Fruit fly (Drosophila melanogaster) whole organism, embryonic: ENCODE measurements around the gene Fit2.

Source experiments
- CG11093 ChIP-seq: fragments of 200-800 bp; sonication (Bioruptor generic); IDR thresholded peaks from 3 replicates; pipeline ENCODE4 v1.3.6; 2022; ENCODE audit warnings: missing biosample characterization, missing genetic modification characterization
- CG12391 ChIP-seq: fragments of 200-800 bp; sonication (Bioruptor generic); optimal IDR thresholded peaks from 3 replicates; lab custom pipeline; 2018; ENCODE audit warnings: missing biosample characterization, mild to moderate bottlenecking, missing genetic modification characterization, moderate library complexity
- CG12659 ChIP-seq: fragments of 200-800 bp; sonication (Bioruptor generic); optimal IDR thresholded peaks from 3 replicates; lab custom pipeline; 2017; ENCODE audit warnings: mild to moderate bottlenecking, missing biosample characterization, missing genetic modification reagents, missing genetic modification characterization
- CG13296 ChIP-seq: fragments of 200-800 bp; sonication (Bioruptor generic); optimal IDR thresholded peaks from 3 replicates; lab custom pipeline; 2018; ENCODE audit warnings: missing biosample characterization, mild to moderate bottlenecking, missing genetic modification characterization
- CG14860 ChIP-seq: fragments of 200-800 bp; sonication (Bioruptor generic); IDR thresholded peaks from 3 replicates; pipeline ENCODE4 v1.3.6; 2022; ENCODE audit warnings: missing biosample characterization, missing genetic modification characterization; ENCODE audit not compliant: partially characterized antibody
- CG17361 ChIP-seq: fragments of 200-800 bp; sonication (Bioruptor generic); IDR thresholded peaks from 3 replicates; pipeline ENCODE4 v1.3.6; 2022; ENCODE audit warnings: missing biosample characterization, missing genetic modification characterization
- CG17802 ChIP-seq: fragments of 200-800 bp; sonication (Bioruptor generic); optimal IDR thresholded peaks from 2 replicates; lab custom pipeline; 2018; ENCODE audit warnings: missing biosample characterization, mild to moderate bottlenecking, missing genetic modification characterization, moderate library complexity
- CG1832 ChIP-seq: fragments of 200-800 bp; sonication (Bioruptor generic); optimal IDR thresholded peaks from 2 replicates; lab custom pipeline; 2017; ENCODE audit warnings: missing biosample characterization, mild to moderate bottlenecking, missing genetic modification characterization, inconsistent platforms
- CG18619 ChIP-seq: fragments of 200-800 bp; sonication (Bioruptor generic); optimal IDR thresholded peaks from 3 replicates; lab custom pipeline; 2017; ENCODE audit warnings: missing biosample characterization, mild to moderate bottlenecking, missing genetic modification characterization
- CG2120 ChIP-seq: fragments of 200-800 bp; sonication (Bioruptor generic); optimal IDR thresholded peaks from 3 replicates; lab custom pipeline; 2016; ENCODE audit warnings: missing biosample characterization, missing genetic modification characterization
- CG2678 ChIP-seq: fragments of 200-800 bp; sonication (Bioruptor generic); optimal IDR thresholded peaks from 3 replicates; lab custom pipeline; 2019; ENCODE audit warnings: missing biosample characterization, mild to moderate bottlenecking, missing genetic modification characterization, moderate library complexity
- CG31388 ChIP-seq: fragments of 200-800 bp; sonication (Bioruptor generic); optimal IDR thresholded peaks from 2 replicates; lab custom pipeline; 2016; ENCODE audit warnings: missing biosample characterization, missing genetic modification characterization
- CG34422 ChIP-seq: fragments of 200-800 bp; sonication (Bioruptor generic); IDR thresholded peaks from 3 replicates; pipeline ENCODE4 v1.3.6; 2022; ENCODE audit warnings: missing biosample characterization, missing genetic modification characterization
- CG6654 ChIP-seq: fragments of 200-800 bp; sonication (Bioruptor generic); optimal IDR thresholded peaks from 2 replicates; lab custom pipeline; 2017; ENCODE audit warnings: missing biosample characterization, mild to moderate bottlenecking, missing genetic modification characterization
- CG8924 ChIP-seq: fragments of 200-800 bp; optimal IDR thresholded peaks from 3 replicates; lab custom pipeline; 2019; ENCODE audit warnings: missing biosample characterization, mild to moderate bottlenecking, missing genetic modification characterization, moderate library complexity
- Camta ChIP-seq: fragments of 200-800 bp; sonication (Bioruptor generic); optimal IDR thresholded peaks from 2 replicates; lab custom pipeline; 2016; ENCODE audit warnings: missing biosample characterization, missing genetic modification characterization
- Doc2 ChIP-seq: fragments of 200-800 bp; sonication (Bioruptor generic); IDR thresholded peaks from 2 replicates; pipeline ENCODE4 v1.3.6; 2022; ENCODE audit warnings: missing biosample characterization, missing genetic modification characterization
- Doc3 ChIP-seq: fragments of 200-800 bp; sonication (Bioruptor generic); IDR thresholded peaks from 3 replicates; pipeline ENCODE4 v1.3.6; 2022; ENCODE audit warnings: missing biosample characterization, missing genetic modification characterization; ENCODE audit not compliant: partially characterized antibody
- GATAe ChIP-seq: fragments of 200-800 bp; sonication (Bioruptor generic); conservative IDR thresholded peaks from 2 replicates; pipeline ENCODE4 v1.3.6; 2022; ENCODE audit warnings: missing biosample characterization, missing genetic modification characterization
- HLH54F ChIP-seq: fragments of 200-800 bp; sonication (Bioruptor generic); optimal IDR thresholded peaks from 3 replicates; lab custom pipeline; 2016; ENCODE audit warnings: missing biosample characterization, missing genetic modification characterization
- HmgD ChIP-seq: fragments of 200-800 bp; sonication (Bioruptor generic); optimal IDR thresholded peaks from 3 replicates; lab custom pipeline; 2016; ENCODE audit warnings: missing biosample characterization, missing genetic modification characterization
- Hr3 ChIP-seq: fragments of 200-800 bp; sonication (Bioruptor generic); optimal IDR thresholded peaks from 3 replicates; lab custom pipeline; 2016; ENCODE audit warnings: missing biosample characterization, missing genetic modification characterization
- Kr ChIP-seq: fragments of 200-800 bp; sonication (Bioruptor generic); optimal IDR thresholded peaks from 2 replicates; lab custom pipeline; 2017; ENCODE audit warnings: missing biosample characterization, mild to moderate bottlenecking, missing genetic modification characterization
- MESR4 ChIP-seq: fragments of 200-800 bp; sonication (Bioruptor generic); optimal IDR thresholded peaks from 2 replicates; lab custom pipeline; 2018; ENCODE audit warnings: missing biosample characterization, mild to moderate bottlenecking, missing genetic modification characterization, moderate library complexity
- MTF-1 ChIP-seq: fragments of 200-800 bp; sonication (Bioruptor generic); optimal IDR thresholded peaks from 2 replicates; lab custom pipeline; 2018; ENCODE audit warnings: missing biosample characterization, mild to moderate bottlenecking, missing genetic modification characterization, borderline replicate concordance
- Rfx ChIP-seq: fragments of 200-800 bp; sonication (Bioruptor generic); IDR thresholded peaks from 2 replicates; pipeline ENCODE4 v1.3.6; 2022; ENCODE audit warnings: missing biosample characterization, missing genetic modification characterization
- YL-1 ChIP-seq: fragments of 200-800 bp; sonication (Bioruptor generic); optimal IDR thresholded peaks from 3 replicates; lab custom pipeline; 2017; ENCODE audit warnings: missing biosample characterization, mild to moderate bottlenecking, missing genetic modification characterization
- al ChIP-seq: fragments of 200-800 bp; sonication (Bioruptor generic); IDR thresholded peaks from 2 replicates; pipeline ENCODE4 v1.3.6; 2022; ENCODE audit warnings: missing biosample characterization, missing genetic modification characterization
- amos ChIP-seq: fragments of 200-800 bp; sonication (Bioruptor generic); IDR thresholded peaks from 2 replicates; pipeline ENCODE4 v1.3.6; 2022; ENCODE audit warnings: missing biosample characterization, missing genetic modification characterization; ENCODE audit not compliant: partially characterized antibody
- br ChIP-seq: fragments of >200 bp; optimal IDR thresholded peaks from 2 replicates; lab custom pipeline; 2017
- btn ChIP-seq: fragments of 200-800 bp; sonication (Bioruptor generic); optimal IDR thresholded peaks from 2 replicates; lab custom pipeline; 2016; ENCODE audit warnings: missing biosample characterization, missing genetic modification characterization
- cg ChIP-seq: fragments of 200-800 bp; sonication (Bioruptor generic); optimal IDR thresholded peaks from 3 replicates; lab custom pipeline; 2019; ENCODE audit warnings: missing biosample characterization, mild to moderate bottlenecking, missing genetic modification characterization, moderate library complexity
- chif ChIP-seq, 2 experiments: fragments of 200-800 bp; sonication (Bioruptor generic); optimal IDR thresholded peaks; 3 replicates each; lab custom pipeline; 2016; ENCODE audit warnings: missing biosample characterization in 2 of 2, missing genetic modification characterization in 2 of 2
- chn ChIP-seq: fragments of 200-800 bp; sonication (Bioruptor generic); optimal IDR thresholded peaks from 2 replicates; lab custom pipeline; 2016; ENCODE audit warnings: missing biosample characterization, missing genetic modification characterization
- dm ChIP-seq: fragments of 200-800 bp; sonication (Bioruptor generic); optimal IDR thresholded peaks from 3 replicates; lab custom pipeline; 2016; ENCODE audit warnings: missing biosample characterization, missing genetic modification characterization
- dmrt11E ChIP-seq: fragments of 200-800 bp; sonication (Bioruptor generic); optimal IDR thresholded peaks from 3 replicates; lab custom pipeline; 2018; ENCODE audit warnings: missing biosample characterization, mild to moderate bottlenecking, missing genetic modification characterization, moderate library complexity
- esg ChIP-seq: fragments of 200-800 bp; sonication (Bioruptor generic); conservative IDR thresholded peaks from 2 replicates; pipeline ENCODE4 v1.3.6; 2022; ENCODE audit warnings: missing biosample characterization, missing genetic modification characterization
- fd3F ChIP-seq: fragments of 200-800 bp; sonication (Bioruptor generic); optimal IDR thresholded peaks from 2 replicates; lab custom pipeline; 2018; ENCODE audit warnings: missing biosample characterization, mild to moderate bottlenecking, missing genetic modification characterization, moderate library complexity
- gro ChIP-seq: fragments of 200-800 bp; sonication (Bioruptor generic); optimal IDR thresholded peaks from 2 replicates; lab custom pipeline; 2016; ENCODE audit warnings: missing biosample characterization, missing genetic modification characterization
- hth ChIP-seq: fragments of >200 bp; optimal IDR thresholded peaks from 2 replicates; lab custom pipeline; 2017; ENCODE audit warnings: inconsistent platforms
- lbe ChIP-seq: fragments of 200-800 bp; sonication (Bioruptor generic); optimal IDR thresholded peaks from 2 replicates; lab custom pipeline; 2016; ENCODE audit warnings: missing biosample characterization, mild to moderate bottlenecking, missing genetic modification characterization
- lmd ChIP-seq: fragments of 200-800 bp; sonication (Bioruptor generic); IDR thresholded peaks from 2 replicates; pipeline ENCODE4 v1.3.6; 2022; ENCODE audit warnings: missing biosample characterization, missing genetic modification characterization
- onecut ChIP-seq: fragments of 200-800 bp; sonication (Bioruptor generic); IDR thresholded peaks from 2 replicates; pipeline ENCODE4 v1.3.6; 2022; ENCODE audit warnings: missing biosample characterization, missing genetic modification characterization
- peb ChIP-seq: fragments of 200-800 bp; sonication (Bioruptor generic); IDR thresholded peaks from 2 replicates; pipeline ENCODE4 v1.3.6; 2022; ENCODE audit warnings: missing biosample characterization, missing genetic modification characterization
- pho ChIP-seq: fragments of 200-800 bp; sonication (Bioruptor generic); optimal IDR thresholded peaks from 2 replicates; lab custom pipeline; 2016; ENCODE audit warnings: missing biosample characterization, missing genetic modification characterization
- sd ChIP-seq: fragments of 200-800 bp; sonication (Bioruptor generic); optimal IDR thresholded peaks from 3 replicates; lab custom pipeline; 2018; ENCODE audit warnings: missing biosample characterization, mild to moderate bottlenecking, missing genetic modification characterization, moderate library complexity
- sens ChIP-seq: fragments of 200-800 bp; sonication (Bioruptor generic); peaks from one replicate; lab custom pipeline; 2016; ENCODE audit warnings: missing biosample characterization, missing genetic modification characterization
- sens-2 ChIP-seq: fragments of 200-800 bp; sonication (Bioruptor generic); IDR thresholded peaks from 2 replicates; pipeline ENCODE4 v1.3.6; 2022; ENCODE audit warnings: missing biosample characterization, missing genetic modification characterization
- seq ChIP-seq: fragments of 200-800 bp; sonication (Bioruptor generic); IDR thresholded peaks from 2 replicates; pipeline ENCODE4 v1.3.6; 2022; ENCODE audit warnings: missing biosample characterization, missing genetic modification characterization
- shn ChIP-seq: fragments of 200-800 bp; sonication (Bioruptor generic); optimal IDR thresholded peaks from 3 replicates; lab custom pipeline; 2016; ENCODE audit warnings: missing biosample characterization, missing genetic modification characterization
- slou ChIP-seq: fragments of 200-800 bp; sonication (Bioruptor generic); optimal IDR thresholded peaks from 3 replicates; lab custom pipeline; 2016; ENCODE audit warnings: missing biosample characterization, missing genetic modification characterization
- sna ChIP-seq: fragments of 200-800 bp; sonication (Bioruptor generic); IDR thresholded peaks from 2 replicates; pipeline ENCODE4 v1.3.6; 2022; ENCODE audit warnings: missing biosample characterization, missing genetic modification characterization; ENCODE audit not compliant: partially characterized antibody
- vnd ChIP-seq: fragments of 200-800 bp; sonication (Bioruptor generic); IDR thresholded peaks from 3 replicates; pipeline ENCODE4 v1.3.6; 2022; ENCODE audit warnings: missing biosample characterization, missing genetic modification characterization; ENCODE audit not compliant: partially characterized antibody

Gene Fit2

DNA sequence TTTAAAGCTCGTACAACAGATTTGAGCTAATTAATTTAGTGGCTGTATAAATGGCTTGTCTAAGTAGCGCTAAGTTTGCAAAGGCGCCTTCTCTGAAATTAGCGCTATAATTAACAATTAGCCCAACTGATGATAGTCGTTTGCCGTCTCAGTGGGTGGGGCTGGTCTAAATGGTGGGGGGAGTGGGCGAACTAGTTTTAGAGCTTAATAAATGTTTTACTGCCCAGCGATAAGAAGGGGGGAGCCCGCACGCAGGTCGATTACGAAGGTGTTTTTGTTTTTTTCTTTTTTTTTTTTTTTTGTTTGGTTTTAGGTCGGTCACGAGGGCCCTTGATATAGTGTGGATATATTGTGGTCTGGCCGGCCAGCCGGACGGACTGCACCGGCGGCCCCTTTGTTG is 23.1 kb upstream of the Fit2 start (continued):
- TF ChIP-seq CG18619 = no peak
- no peak for TF ChIP-seq chif (GFP tag; optimal IDR thresholded peaks at IDR 0.05; lab: Kevin White, UChicago)
- no peak for TF ChIP-seq CG8924
- TF ChIP-seq HmgD = no peak
- peak; percentile 32; the same call in 1 of the 3 replicates for TF ChIP-seq vnd (GFP tag; lab: Robert Waterston, UW)
- TF ChIP-seq onecut = no peak
- no peak for TF ChIP-seq br (lab: Kevin White, UChicago)
- no peak for TF ChIP-seq YL-1 (GFP tag; lab: Kevin White, UChicago)
- TF ChIP-seq CG17361 (GFP tag; lab: Robert Waterston, UW) = no peak
- no peak for TF ChIP-seq cg
- TF ChIP-seq hth (lab: Kevin White, UChicago) = no peak
- no peak for TF ChIP-seq Hr3
- TF ChIP-seq al (GFP tag; lab: Robert Waterston, UW) = no peak
- TF ChIP-seq CG12659 (GFP tag; lab: Kevin White, UChicago) = no peak
- TF ChIP-seq Doc2 (GFP tag; lab: Robert Waterston, UW) = no peak
- no peak for TF ChIP-seq CG31388 (GFP tag; lab: Kevin White, UChicago)
- TF ChIP-seq peb (GFP tag; lab: Robert Waterston, UW) = no peak
- no peak for TF ChIP-seq CG2120 (GFP tag; lab: Kevin White, UChicago)
- peak; percentile 48 for TF ChIP-seq gro (GFP tag; lab: Kevin White, UChicago)
- no peak for TF ChIP-seq CG1832
- TF ChIP-seq sd = no peak
- TF ChIP-seq MTF-1 (GFP tag; lab: Kevin White, UChicago) = no peak
- TF ChIP-seq Doc3 = no peak
- TF ChIP-seq CG17802 (tag; lab: Kevin White, UChicago) = no peak
- TF ChIP-seq CG6654 (GFP tag; lab: Kevin White, UChicago) = no peak
- no peak for TF ChIP-seq fd3F (GFP tag; lab: Kevin White, UChicago)
- no peak for TF ChIP-seq btn (GFP tag; lab: Kevin White, UChicago)
- TF ChIP-seq CG11093 (GFP tag; lab: Robert Waterston, UW) = no peak
- peak; percentile 68; the same call in 1 of the 2 replicates for TF ChIP-seq GATAe (GFP tag; lab: Robert Waterston, UW)
- TF ChIP-seq MESR4 (GFP tag; lab: Kevin White, UChicago) = no peak
- TF ChIP-seq lbe (GFP tag; lab: Kevin White, UChicago) = no peak
- TF ChIP-seq shn (GFP tag; lab: Kevin White, UChicago) = no peak
- TF ChIP-seq sens = no peak
- no peak for TF ChIP-seq lmd (GFP tag; lab: Robert Waterston, UW)
- no peak for TF ChIP-seq HLH54F (GFP tag; lab: Kevin White, UChicago)
- TF ChIP-seq sens-2 = 0 out of 2 replicates have a peak, but pooled peaks have one; percentile 44
- no peak for TF ChIP-seq Camta (GFP tag; lab: Kevin White, UChicago)
- TF ChIP-seq sna (GFP tag; lab: Robert Waterston, UW) = no peak
- no peak for TF ChIP-seq seq (GFP tag; lab: Robert Waterston, UW)
- no peak for TF ChIP-seq chn (GFP tag; lab: Kevin White, UChicago)
- no peak for TF ChIP-seq dm (GFP tag; lab: Kevin White, UChicago)
- no peak for TF ChIP-seq dmrt11E
- TF ChIP-seq CG14860 (GFP tag; lab: Robert Waterston, UW) = no peak
- no peak; the same call in 1 of the 2 replicates for TF ChIP-seq Rfx (GFP tag; lab: Robert Waterston, UW)
- TF ChIP-seq CG13296 (GFP tag; lab: Kevin White, UChicago) = peak; percentile 23
- TF ChIP-seq CG2678 (tag; lab: Kevin White, UChicago) = peak; percentile 47
- no peak for TF ChIP-seq CG34422 (GFP tag; lab: Robert Waterston, UW)
- no peak for TF ChIP-seq CG12391 (tag; lab: Kevin White, UChicago)
- TF ChIP-seq slou (GFP tag; lab: Kevin White, UChicago) = no peak
- TF ChIP-seq amos = no peak
- no peak for TF ChIP-seq esg (GFP tag; lab: Robert Waterston, UW)
- TF ChIP-seq pho (GFP tag; lab: Kevin White, UChicago) = no peak
- TF ChIP-seq Kr (GFP tag; lab: Kevin White, UChicago) = no peak
